Worm (Caenorhabditis elegans) whole organism, young adult: ENCODE data around the gene cyp-33C2.

ENCODE experiments used
- B0336.3 ChIP-seq: fragments of 200-800 bp; sonication (Bioruptor generic); IDR thresholded peaks from 2 replicates; pipeline ENCODE4 v1.3.6; 2022; ENCODE audit warnings: missing genetic modification characterization, missing compliant biosample characterization
- C17E4.6 ChIP-seq: fragments of 200-800 bp; sonication (Bioruptor generic); IDR thresholded peaks from 2 replicates; pipeline ENCODE4 v1.3.6; 2022; ENCODE audit warnings: missing genetic modification reagents, missing genetic modification characterization, missing compliant biosample characterization
- D2030.7 ChIP-seq: fragments of 200-800 bp; sonication (Bioruptor generic); IDR thresholded peaks from 2 replicates; pipeline ENCODE4 v1.3.6; 2022; ENCODE audit warnings: missing genetic modification reagents, missing genetic modification characterization, missing compliant biosample characterization
- F22D6.2 ChIP-seq: sonication (generic microtip); optimal IDR thresholded peaks from 2 replicates; lab custom pipeline; 2016; ENCODE audit warnings: mild to moderate bottlenecking, missing genetic modification characterization, missing compliant biosample characterization
- F49E8.2 ChIP-seq: sonication (generic microtip); optimal IDR thresholded peaks from 3 replicates; lab custom pipeline; 2017; ENCODE audit warnings: missing genetic modification characterization, mild to moderate bottlenecking, missing compliant biosample characterization, antibody characterized with exemption, moderate library complexity; ENCODE audit not compliant: insufficient read depth
- F57A8.1 ChIP-seq: fragments of 200-800 bp; sonication (Bioruptor generic); optimal IDR thresholded peaks from 2 replicates; lab custom pipeline; 2018; ENCODE audit warnings: mild to moderate bottlenecking, missing genetic modification characterization, moderate library complexity, missing compliant biosample characterization
- K11D2.4 ChIP-seq: fragments of 200-800 bp; sonication (Bioruptor generic); IDR thresholded peaks from 2 replicates; pipeline ENCODE4 v1.3.6; 2022; ENCODE audit warnings: missing genetic modification reagents, missing genetic modification characterization, missing compliant biosample characterization
- T07F8.4 ChIP-seq: sonication (generic microtip); optimal IDR thresholded peaks from 2 replicates; lab custom pipeline; 2016; ENCODE audit warnings: mild to moderate bottlenecking, missing genetic modification characterization, moderate library complexity, missing compliant biosample characterization
- T26A5.8 ChIP-seq: sonication (generic microtip); optimal IDR thresholded peaks from 2 replicates; lab custom pipeline; 2016; ENCODE audit warnings: missing genetic modification characterization, missing compliant biosample characterization
- Y67H2A.10 ChIP-seq: fragments of 200-800 bp; sonication (Bioruptor generic); conservative IDR thresholded peaks from 2 replicates; pipeline ENCODE4 v1.3.6; 2022; ENCODE audit warnings: missing genetic modification reagents, missing genetic modification characterization, missing compliant biosample characterization
- Y79H2A.3 ChIP-seq: fragments of 200-800 bp; sonication (Bioruptor generic); conservative IDR thresholded peaks from 2 replicates; pipeline ENCODE4 v1.3.6; 2022; ENCODE audit warnings: missing genetic modification reagents, missing genetic modification characterization, missing compliant biosample characterization
- Y95B8A.8 ChIP-seq: fragments of 200-800 bp; sonication (Bioruptor generic); IDR thresholded peaks from 2 replicates; pipeline ENCODE4 v1.3.6; 2022; ENCODE audit warnings: missing genetic modification reagents, missing genetic modification characterization, missing compliant biosample characterization
- ZK185.1 ChIP-seq: sonication (generic microtip); optimal IDR thresholded peaks from 2 replicates; lab custom pipeline; 2016; ENCODE audit warnings: mild to moderate bottlenecking, missing genetic modification characterization, missing compliant biosample characterization; ENCODE audit not compliant: poor library complexity, severe bottlenecking
- aptf-2 ChIP-seq: fragments of 200-800 bp; sonication (Bioruptor generic); conservative IDR thresholded peaks from 2 replicates; pipeline ENCODE4 v1.3.6; 2022; ENCODE audit warnings: missing genetic modification reagents, missing genetic modification characterization, missing compliant biosample characterization
- atf-7 ChIP-seq: sonication (generic microtip); optimal IDR thresholded peaks from 2 replicates; lab custom pipeline; 2017; ENCODE audit warnings: mild to moderate bottlenecking, missing genetic modification characterization, missing compliant biosample characterization
- bed-1 ChIP-seq: fragments of 200-800 bp; sonication (Bioruptor generic); IDR thresholded peaks from 2 replicates; pipeline ENCODE4 v1.3.6; 2022; ENCODE audit warnings: missing genetic modification reagents, missing genetic modification characterization, missing compliant biosample characterization
- ceh-100 ChIP-seq: fragments of 200-800 bp; sonication (Bioruptor generic); IDR thresholded peaks from 2 replicates; pipeline ENCODE4 v1.3.6; 2022; ENCODE audit warnings: missing genetic modification reagents, missing genetic modification characterization, missing compliant biosample characterization
- ceh-79 ChIP-seq: sonication (generic microtip); optimal IDR thresholded peaks from 2 replicates; lab custom pipeline; 2017; ENCODE audit warnings: mild to moderate bottlenecking, missing genetic modification characterization, missing compliant biosample characterization
- ceh-91 ChIP-seq: fragments of 200-800 bp; sonication (Bioruptor generic); IDR thresholded peaks from 2 replicates; pipeline ENCODE4 v1.3.6; 2022; ENCODE audit warnings: missing genetic modification reagents, missing genetic modification characterization, missing compliant biosample characterization
- dpl-1 ChIP-seq: fragments of 150-350 bp; optimal IDR thresholded peaks from 2 replicates; lab custom pipeline; 2014; ENCODE audit warnings: missing biosample characterization, missing genetic modification reagents, missing genetic modification characterization
- egrh-3 ChIP-seq: fragments of 200-800 bp; sonication (Bioruptor generic); IDR thresholded peaks from 2 replicates; pipeline ENCODE4 v1.3.6; 2022; ENCODE audit warnings: missing genetic modification reagents, missing genetic modification characterization, missing compliant biosample characterization
- fkh-3 ChIP-seq: sonication (generic microtip); optimal IDR thresholded peaks from 2 replicates; lab custom pipeline; 2016; ENCODE audit warnings: mild to moderate bottlenecking, missing genetic modification characterization, missing compliant biosample characterization
- hlh-12 ChIP-seq: sonication (generic microtip); optimal IDR thresholded peaks from 2 replicates; lab custom pipeline; 2016; ENCODE audit warnings: missing genetic modification characterization, missing compliant biosample characterization
- hlh-26 ChIP-seq: fragments of 200-800 bp; sonication (Bioruptor generic); conservative IDR thresholded peaks from 2 replicates; pipeline ENCODE4 v1.3.6; 2022; ENCODE audit warnings: missing genetic modification reagents, missing genetic modification characterization, missing compliant biosample characterization
- hmg-1.2 ChIP-seq: fragments of 200-800 bp; sonication (Bioruptor generic); IDR thresholded peaks from 2 replicates; pipeline ENCODE4 v1.3.6; 2022; ENCODE audit warnings: missing genetic modification reagents, missing genetic modification characterization, missing compliant biosample characterization
- hmg-20 ChIP-seq: fragments of 200-800 bp; sonication (Bioruptor generic); IDR thresholded peaks from 2 replicates; pipeline ENCODE4 v1.3.6; 2022; ENCODE audit warnings: missing genetic modification reagents, missing genetic modification characterization, missing compliant biosample characterization
- lin-40 ChIP-seq: sonication (generic microtip); optimal IDR thresholded peaks from 2 replicates; lab custom pipeline; 2016; ENCODE audit warnings: missing genetic modification characterization, mild to moderate bottlenecking, missing compliant biosample characterization, missing genotype, missing genetic modification reagents
- lin-54 ChIP-seq: fragments of 200-800 bp; sonication (Bioruptor generic); optimal IDR thresholded peaks from 2 replicates; lab custom pipeline; 2018; ENCODE audit warnings: mild to moderate bottlenecking, missing genetic modification characterization, missing compliant biosample characterization
- madf-6 ChIP-seq: fragments of 200-800 bp; sonication (Bioruptor generic); IDR thresholded peaks from 2 replicates; pipeline ENCODE4 v1.3.6; 2022; ENCODE audit warnings: missing genetic modification reagents, missing genetic modification characterization, missing compliant biosample characterization
- mes-4 ChIP-seq: sonication (generic microtip); optimal IDR thresholded peaks from 2 replicates; lab custom pipeline; 2016; ENCODE audit warnings: missing genotype, missing genetic modification characterization, missing compliant biosample characterization
- mxl-1 ChIP-seq: sonication (generic microtip); optimal IDR thresholded peaks from 2 replicates; lab custom pipeline; 2016; ENCODE audit warnings: missing genetic modification characterization, missing compliant biosample characterization
- nfya-1 ChIP-seq: sonication (generic microtip); optimal IDR thresholded peaks from 2 replicates; lab custom pipeline; 2017; ENCODE audit warnings: antibody characterized with exemption, missing compliant biosample characterization, missing genetic modification characterization, borderline replicate concordance; ENCODE audit not compliant: insufficient read depth
- snpc-1.1 ChIP-seq: sonication (generic microtip); optimal IDR thresholded peaks from 2 replicates; lab custom pipeline; 2017; ENCODE audit warnings: missing genetic modification characterization, mild to moderate bottlenecking, missing compliant biosample characterization, antibody characterized with exemption, moderate library complexity, missing genotype, missing genetic modification reagents; ENCODE audit not compliant: insufficient read depth
- snpc-1.3 ChIP-seq: sonication (generic microtip); optimal IDR thresholded peaks from 2 replicates; lab custom pipeline; 2017; ENCODE audit warnings: missing genetic modification characterization, mild to moderate bottlenecking, missing compliant biosample characterization, antibody characterized with exemption, moderate library complexity, missing genotype, missing genetic modification reagents; ENCODE audit not compliant: insufficient read depth
- snpc-3.4 ChIP-seq: sonication (generic microtip); optimal IDR thresholded peaks from 2 replicates; lab custom pipeline; 2017; ENCODE audit warnings: missing genetic modification characterization, mild to moderate bottlenecking, missing compliant biosample characterization, antibody characterized with exemption, moderate library complexity, missing genotype, missing genetic modification reagents
- sptf-2 ChIP-seq: fragments of 200-800 bp; sonication (Bioruptor generic); optimal IDR thresholded peaks from 2 replicates; lab custom pipeline; 2018; ENCODE audit warnings: mild to moderate bottlenecking, missing genetic modification characterization, missing compliant biosample characterization
- tlf-1 ChIP-seq: fragments of 200-800 bp; sonication (Bioruptor generic); optimal IDR thresholded peaks from 2 replicates; lab custom pipeline; 2018; ENCODE audit warnings: mild to moderate bottlenecking, missing genetic modification characterization, missing compliant biosample characterization
- unc-130 ChIP-seq: sonication (generic microtip); optimal IDR thresholded peaks from 2 replicates; lab custom pipeline; 2016; ENCODE audit warnings: missing genetic modification reagents, missing genetic modification characterization, missing compliant biosample characterization
- xnd-1 ChIP-seq: sonication (generic microtip); optimal IDR thresholded peaks from 2 replicates; lab custom pipeline; 2016; ENCODE audit warnings: missing genotype, missing genetic modification reagents, missing genetic modification characterization, missing compliant biosample characterization
- zfh-2 ChIP-seq: fragments of 200-800 bp; sonication (Bioruptor generic); conservative IDR thresholded peaks from 2 replicates; pipeline ENCODE4 v1.3.6; 2022; ENCODE audit warnings: missing genetic modification reagents, missing genetic modification characterization, missing compliant biosample characterization
- ztf-18 ChIP-seq: sonication (generic microtip); optimal IDR thresholded peaks from 2 replicates; lab custom pipeline; 2016; ENCODE audit warnings: missing genotype, mild to moderate bottlenecking, missing genetic modification characterization, missing compliant biosample characterization

Gene cyp-33C2

ce11 chrV:2146044-2146443, 37.2 kb upstream of the cyp-33C2 start, which contains the start of gene str-52:
TSS of gene str-52 (minus strand) at chrV:2146144.
- no peak for TF ChIP-seq D2030.7 (GFP tag; lab: Robert Waterston, UW)

- TF ChIP-seq nfya-1 (tag; lab: Kevin White, UChicago) (no peak), lin-54 (GFP tag; lab: Kevin White, UChicago) (no peak), ceh-79 (no peak), fkh-3 (no peak), F57A8.1 (GFP tag; lab: Kevin White, UChicago) (no peak), F49E8.2 (no peak)
Measured at ce11 chrV:2146795-2147194, 36.5 kb upstream of the cyp-33C2 start, which contains the start of gene srbc-20. TSS of gene srbc-20 (plus strand) at chrV:2147095.

- no peak for TF ChIP-seq lin-40 (tag; lab: Kevin White, UChicago)
- TF ChIP-seq tlf-1 (GFP tag; lab: Kevin White, UChicago), result no peak
- TF ChIP-seq snpc-3.4 (tag; lab: Kevin White, UChicago), result no peak
- TF ChIP-seq sptf-2 (GFP tag; lab: Kevin White, UChicago), result no peak
Measured at ce11 chrV:2149432-2149831, 33.9 kb upstream of the cyp-33C2 start, which contains the start of gene C45H4.21. TSS of gene C45H4.21 (minus strand) at chrV:2149532.

- TF ChIP-seq F22D6.2 (tag; lab: Kevin White, UChicago), result no peak
- TF ChIP-seq mes-4 (tag; lab: Kevin White, UChicago), result no peak
- TF ChIP-seq F49E8.2, result no peak
- no peak for TF ChIP-seq aptf-2 (GFP tag; lab: Robert Waterston, UW)
- TF ChIP-seq B0336.3 (GFP tag; lab: Robert Waterston, UW), result no peak
- TF ChIP-seq C17E4.6 (GFP tag; lab: Robert Waterston, UW), result no peak
- TF ChIP-seq lin-54 (GFP tag; lab: Kevin White, UChicago), result no peak
- TF ChIP-seq bed-1 (GFP tag; lab: Robert Waterston, UW), result no peak
- no peak for TF ChIP-seq K11D2.4
- no peak for TF ChIP-seq hlh-26 (GFP tag; lab: Robert Waterston, UW)
- TF ChIP-seq T26A5.8 (tag; lab: Kevin White, UChicago), result no peak
- TF ChIP-seq snpc-1.3 (tag; lab: Kevin White, UChicago), result no peak
- no peak for TF ChIP-seq unc-130 (GFP tag; lab: Kevin White, UChicago)
- no peak for TF ChIP-seq ztf-18 (tag; lab: Kevin White, UChicago)
- TF ChIP-seq Y79H2A.3 (GFP tag; lab: Robert Waterston, UW), result no peak
- no peak for TF ChIP-seq hmg-1.2 (GFP tag; lab: Robert Waterston, UW)
- no peak for TF ChIP-seq Y95B8A.8 (GFP tag; lab: Robert Waterston, UW)
- TF ChIP-seq ZK185.1 (tag; lab: Kevin White, UChicago), result no peak
- no peak for TF ChIP-seq atf-7 (tag; lab: Kevin White, UChicago)
- no peak for TF ChIP-seq madf-6 (GFP tag; lab: Robert Waterston, UW)
Measured at ce11 chrV:2150876-2151275, 32.4 kb upstream of the cyp-33C2 start, which contains the start of gene C45H4.13. TSS of gene C45H4.13 (minus strand) at chrV:2150976.

ce11 chrV:2151458-2151857, 31.8 kb upstream of the cyp-33C2 start, which contains the start of gene srbc-24:
TSS of gene srbc-24 (plus strand) at chrV:2151758.
- TF ChIP-seq D2030.7 (GFP tag; lab: Robert Waterston, UW) (no peak), mxl-1 (no peak), ceh-100 (GFP tag; lab: Robert Waterston, UW) (no peak), hmg-20 (GFP tag; lab: Robert Waterston, UW) (no peak), ceh-79 (no peak), egrh-3 (no peak), F22D6.2 (tag; lab: Kevin White, UChicago) (no peak), dpl-1 (no peak), C17E4.6 (GFP tag; lab: Robert Waterston, UW) (no peak), zfh-2 (GFP tag; lab: Robert Waterston, UW) (no peak), ceh-91 (GFP tag; lab: Robert Waterston, UW) (no peak), hlh-12 (no peak), T07F8.4 (tag; lab: Kevin White, UChicago) (no peak), snpc-1.1 (no peak), xnd-1 (no peak), Y67H2A.10 (no peak), B0336.3 (GFP tag; lab: Robert Waterston, UW) (no peak)
